Worm (Caenorhabditis elegans) whole organism, early embryonic: ENCODE measurements around the gene alh-13.

Experiments
- B0310.2 ChIP-seq: sonication (generic microtip); optimal IDR thresholded peaks from 2 replicates; lab custom pipeline; 2016; ENCODE audit warnings: mild to moderate bottlenecking, missing genetic modification characterization, missing compliant biosample characterization
- F13C5.2 ChIP-seq: sonication (generic microtip); optimal IDR thresholded peaks from 2 replicates; lab custom pipeline; 2017; ENCODE audit warnings: mild to moderate bottlenecking, missing genetic modification characterization, inconsistent platforms, missing compliant biosample characterization
- aly-1 ChIP-seq: sonication (generic microtip); optimal IDR thresholded peaks from 2 replicates; lab custom pipeline; 2016; ENCODE audit warnings: missing genetic modification characterization, missing compliant biosample characterization
- ama-1 ChIP-seq: fragments of 150-350 bp; optimal IDR thresholded peaks from 2 replicates; lab custom pipeline; 2014
- ceh-13 ChIP-seq: fragments of 200-800 bp; sonication (Bioruptor generic); optimal IDR thresholded peaks from 2 replicates; lab custom pipeline; 2018; ENCODE audit warnings: mild to moderate bottlenecking, missing genetic modification characterization, missing compliant biosample characterization
- ceh-36 ChIP-seq: sonication (generic microtip); optimal IDR thresholded peaks from 2 replicates; lab custom pipeline; 2016; ENCODE audit warnings: missing genetic modification characterization, inconsistent platforms, missing compliant biosample characterization
- ets-7 ChIP-seq: sonication (generic microtip); optimal IDR thresholded peaks from 2 replicates; lab custom pipeline; 2016; ENCODE audit warnings: missing genotype, missing genetic modification characterization, missing compliant biosample characterization
- hmbx-1 ChIP-seq: sonication (generic microtip); optimal IDR thresholded peaks from 2 replicates; lab custom pipeline; 2016; ENCODE audit warnings: mild to moderate bottlenecking, missing genetic modification characterization, missing compliant biosample characterization
- hnd-1 ChIP-seq: sonication (generic microtip); optimal IDR thresholded peaks from 2 replicates; lab custom pipeline; 2016; ENCODE audit warnings: missing genetic modification characterization, missing compliant biosample characterization
- sea-1 ChIP-seq: fragments of 200-800 bp; sonication (Bioruptor generic); conservative IDR thresholded peaks from 2 replicates; pipeline ENCODE4 v1.3.6; 2022; ENCODE audit warnings: missing genetic modification characterization, missing compliant biosample characterization

DNA sequence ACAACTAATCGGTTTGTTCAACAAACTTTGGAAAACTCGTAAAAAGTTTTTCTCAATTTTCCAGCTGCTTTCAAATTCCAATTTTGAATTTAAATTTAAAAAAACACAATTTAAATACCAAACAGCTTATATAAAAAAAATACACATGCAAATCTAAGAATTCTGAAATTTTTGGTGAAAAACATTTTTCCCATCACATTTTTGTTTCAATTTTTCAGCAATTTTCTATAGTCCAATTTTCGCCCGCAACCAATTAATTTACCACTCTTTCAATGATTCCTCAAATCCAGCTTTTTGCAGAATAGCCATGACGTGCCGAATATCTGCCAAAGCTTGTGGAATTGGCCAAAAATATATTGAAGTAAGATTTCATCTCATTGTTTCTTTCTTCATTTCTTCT, 20.4 kb upstream of the alh-13 start, which contains the start of gene cept-1:
- TF ChIP-seq sea-1 (GFP tag; lab: Robert Waterston, UW), result no peak
- TF ChIP-seq hmbx-1 (tag; lab: Kevin White, UChicago), result no peak
- no peak for TF ChIP-seq B0310.2
- no peak for TF ChIP-seq ama-1 (lab: Kevin White, UChicago)
- TF ChIP-seq ets-7 (tag; lab: Kevin White, UChicago), result no peak
- no peak for TF ChIP-seq hnd-1 (tag; lab: Kevin White, UChicago)
- no peak for TF ChIP-seq ceh-36
- no peak for TF ChIP-seq ceh-13 (GFP tag; lab: Kevin White, UChicago)
- TF ChIP-seq aly-1 (tag; lab: Kevin White, UChicago), result no peak
- no peak for TF ChIP-seq F13C5.2 (tag; lab: Kevin White, UChicago)
